Fruit fly (Drosophila melanogaster): ENCODE results near the gene CG8128.

CG8128 gene

DNA sequence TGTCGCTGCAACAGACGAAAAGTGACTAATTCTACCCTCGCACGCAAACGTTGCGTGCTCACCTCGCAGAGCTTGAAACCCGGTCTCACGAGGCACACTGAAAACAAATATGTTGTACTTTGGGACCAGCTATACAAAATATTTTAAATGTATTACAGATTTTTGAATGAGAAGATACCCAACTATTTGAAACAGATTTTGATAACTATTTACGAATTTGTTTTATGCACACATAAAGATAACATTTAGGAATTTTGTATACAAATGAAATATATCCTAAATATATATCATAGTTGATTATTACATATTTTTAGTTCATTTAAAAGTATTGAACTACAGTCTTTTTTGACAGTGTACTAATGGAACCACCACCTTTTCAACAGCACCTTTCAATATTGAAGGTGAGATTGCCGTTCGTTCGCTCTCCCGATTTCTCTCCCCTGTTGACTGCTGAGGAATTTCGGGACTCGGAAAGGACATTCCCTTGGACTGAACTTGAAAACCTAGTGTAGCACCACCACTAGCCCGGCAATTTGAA lies 26.2 kb upstream of the CG8128 start, which contains the start of gene CG15646 (continued):
- TF ChIP-seq esn (GFP tag; optimal IDR thresholded peaks at IDR 0.05) (peak; percentile 80), Blimp-1 (GFP tag; optimal IDR thresholded peaks at IDR 0.05) (peak; percentile 55), CG11902 (GFP tag; optimal IDR thresholded peaks at IDR 0.05) (peak; percentile 53), CG8119 (GFP tag; IDR thresholded peaks at IDR 0.05) (peak; percentile 73), CG11294 (GFP tag; IDR thresholded peaks at IDR 0.05) (no peak), CG7368 (GFP tag; optimal IDR thresholded peaks at IDR 0.05) (peak; percentile 61), svp (GFP tag) (peak; percentile 89), Eip75B (GFP tag; optimal IDR thresholded peaks at IDR 0.05) (peak; percentile 64), dsx (GFP tag; optimal IDR thresholded peaks at IDR 0.05; ENCODE audit: poor library complexity, severe bottlenecking) (peak; percentile 86), CG15336 (GFP tag; IDR thresholded peaks at IDR 0.05) (peak; percentile 70), CG10631 (GFP tag; optimal IDR thresholded peaks at IDR 0.05) (peak; percentile 69), eg (GFP tag; IDR thresholded peaks at IDR 0.05) (peak; percentile 51; the same call in 1 of the 3 replicates)

DNA sequence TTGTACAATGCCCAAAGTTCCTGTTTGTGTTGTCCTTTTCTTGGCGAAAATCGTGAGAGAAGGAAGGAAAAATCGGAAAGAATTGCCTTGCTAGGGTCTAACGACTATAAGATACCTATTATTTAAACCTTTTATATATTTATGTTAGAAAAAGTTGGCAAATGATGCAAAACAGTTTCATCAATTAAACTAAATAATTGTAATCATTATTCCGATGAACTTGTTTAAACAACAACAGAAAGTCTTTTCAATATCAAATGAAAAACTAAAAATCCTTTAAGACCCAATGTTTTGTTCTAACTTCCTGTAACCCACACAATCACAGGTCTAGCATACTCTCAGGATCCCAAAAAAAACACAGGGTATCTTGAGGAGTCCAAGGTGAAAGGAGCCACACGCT lies 23.0 kb upstream of the CG8128 start:
- TF ChIP-seq topi (GFP tag; optimal IDR thresholded peaks at IDR 0.05) (no peak), Eip78C (GFP tag) (peak; percentile 4), svp (GFP tag) (peak; percentile 61), cyc (GFP tag; optimal IDR thresholded peaks at IDR 0.05) (no peak)

DNA sequence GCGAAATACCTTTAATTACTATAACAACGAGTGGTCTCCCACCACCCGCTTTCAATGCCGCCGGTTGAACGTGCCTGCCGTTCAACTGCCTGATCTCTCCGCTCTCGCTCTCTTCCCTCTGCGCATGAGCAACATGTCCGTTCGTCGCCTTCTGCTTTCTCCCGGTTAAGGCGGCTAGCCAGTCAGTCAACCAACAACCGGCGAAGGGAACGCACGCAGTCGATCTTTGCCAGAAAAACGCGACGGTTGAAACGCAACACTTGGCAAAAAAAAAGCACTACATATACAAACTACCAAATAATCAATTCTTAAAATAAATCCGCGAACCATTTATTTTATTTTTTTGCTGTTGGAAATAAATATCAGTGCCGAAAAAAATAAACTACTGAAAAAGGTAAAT lies 22.0 kb upstream of the CG8128 start, which contains the start of gene CG12708:
CG12708 (plus strand) TSS at position 183 of the 400 bp plus-strand sequence.
- TF ChIP-seq Hr39 (GFP tag; optimal IDR thresholded peaks at IDR 0.05) (no peak), Sox15 (GFP tag; optimal IDR thresholded peaks at IDR 0.05) (no peak), CG34406 (GFP tag; optimal IDR thresholded peaks at IDR 0.05) (no peak), CG3919 (GFP tag; optimal IDR thresholded peaks at IDR 0.05) (peak; percentile 18), esn (GFP tag; optimal IDR thresholded peaks at IDR 0.05) (peak; percentile 24), achi (GFP tag; optimal IDR thresholded peaks at IDR 0.05) (no peak), eg (GFP tag; IDR thresholded peaks at IDR 0.05) (peak; percentile 49; the same call in 1 of the 3 replicates), CG8319 (GFP tag; optimal IDR thresholded peaks at IDR 0.05) (no peak), Sox102F (GFP tag; optimal IDR thresholded peaks at IDR 0.05) (peak; percentile 36), CG11294 (GFP tag; IDR thresholded peaks at IDR 0.05) (no peak), dac (GFP tag; optimal IDR thresholded peaks at IDR 0.05) (no peak), CG8119 (GFP tag; IDR thresholded peaks at IDR 0.05) (peak; percentile 29; the same call in 1 of the 3 replicates), net (GFP tag; optimal IDR thresholded peaks at IDR 0.05) (peak; percentile 37), salr (GFP tag; optimal IDR thresholded peaks at IDR 0.05) (no peak), CG6854 (GFP tag; optimal IDR thresholded peaks at IDR 0.05) (peak; percentile 57), spab (GFP tag; optimal IDR thresholded peaks at IDR 0.05) (no peak), Sox14 (GFP tag; optimal IDR thresholded peaks at IDR 0.05) (peak; percentile 6), CG6808 (GFP tag; optimal IDR thresholded peaks at IDR 0.05) (peak; percentile 37), cyc (GFP tag; optimal IDR thresholded peaks at IDR 0.05) (no peak), CG10631 (GFP tag; optimal IDR thresholded peaks at IDR 0.05) (no peak), Eip75B (GFP tag; optimal IDR thresholded peaks at IDR 0.05) (peak; percentile 16), Met (GFP tag; optimal IDR thresholded peaks at IDR 0.05) (peak; percentile 45), CG1621 (tag; optimal IDR thresholded peaks at IDR 0.05) (peak; percentile 26), Smox (GFP tag; optimal IDR thresholded peaks at IDR 0.05) (peak; percentile 19), CG4318 (GFP tag; optimal IDR thresholded peaks at IDR 0.05) (no peak), Blimp-1 (GFP tag; optimal IDR thresholded peaks at IDR 0.05) (no peak), CG6163 (GFP tag; IDR thresholded peaks at IDR 0.05) (peak; percentile 60; the same call in 2 of the 3 replicates), svp (GFP tag) (peak; percentile 72), topi (GFP tag; optimal IDR thresholded peaks at IDR 0.05) (peak; percentile 38), acj6 (GFP tag; optimal IDR thresholded peaks at IDR 0.05) (no peak), dsx (GFP tag; optimal IDR thresholded peaks at IDR 0.05; ENCODE audit: poor library complexity, severe bottlenecking) (peak; percentile 10), Eip78C (GFP tag) (peak; percentile 73), lz (GFP tag; optimal IDR thresholded peaks at IDR 0.05) (peak; percentile 2), vri (GFP tag; optimal IDR thresholded peaks at IDR 0.05) (peak; percentile 41), ss (GFP tag; optimal IDR thresholded peaks at IDR 0.05) (peak; percentile 18 to 50), fkh (GFP tag; optimal IDR thresholded peaks at IDR 0.05) (no peak), CG32006 (GFP tag; optimal IDR thresholded peaks at IDR 0.05) (no peak), CG9139 (GFP tag; optimal IDR thresholded peaks at IDR 0.05) (peak; percentile 28), CG31627 (GFP tag; optimal IDR thresholded peaks at IDR 0.05) (no peak), CG11902 (GFP tag; optimal IDR thresholded peaks at IDR 0.05) (no peak), CG11762 (GFP tag; optimal IDR thresholded peaks at IDR 0.05; ENCODE audit: insufficient read depth) (no peak)
